Worm (Caenorhabditis elegans) whole organism, mixed stage, embryonic: ENCODE measurements around the gene T09F5.2.

ENCODE experiments used
- M03D4.4 ChIP-seq: sonication (generic microtip); optimal IDR thresholded peaks from 2 replicates; lab custom pipeline; 2017; ENCODE audit warnings: mild to moderate bottlenecking, missing genetic modification characterization, missing compliant biosample characterization
- bed-3 ChIP-seq: fragments of 200-800 bp; sonication (Bioruptor generic); optimal IDR thresholded peaks from 3 replicates; lab custom pipeline; 2018; ENCODE audit warnings: mild to moderate bottlenecking, missing genetic modification characterization, moderate library complexity, missing compliant biosample characterization
- blmp-1 ChIP-seq: fragments of 150-350 bp; optimal IDR thresholded peaks from 2 replicates; lab custom pipeline; 2014; ENCODE audit warnings: missing biosample characterization, missing genetic modification characterization
- ceh-39 ChIP-seq: fragments of 150-350 bp; optimal IDR thresholded peaks from 2 replicates; lab custom pipeline; 2014; ENCODE audit warnings: missing biosample characterization, missing genetic modification characterization
- ces-1 ChIP-seq: fragments of 150-350 bp; optimal IDR thresholded peaks from 2 replicates; lab custom pipeline; 2014; ENCODE audit warnings: missing biosample characterization, missing genetic modification reagents, missing genetic modification characterization
- cnd-1 ChIP-seq: fragments of 200-800 bp; sonication (Bioruptor generic); optimal IDR thresholded peaks from 2 replicates; lab custom pipeline; 2018; ENCODE audit warnings: mild to moderate bottlenecking, missing genetic modification characterization, missing compliant biosample characterization
- drap-1 ChIP-seq: fragments of 200-800 bp; sonication (Bioruptor generic); optimal IDR thresholded peaks from 3 replicates; lab custom pipeline; 2018; ENCODE audit warnings: mild to moderate bottlenecking, missing genetic modification characterization, missing compliant biosample characterization
- elt-1 ChIP-seq: sonication (generic microtip); optimal IDR thresholded peaks from 2 replicates; lab custom pipeline; 2017; ENCODE audit warnings: missing genetic modification characterization, mild to moderate bottlenecking, missing compliant biosample characterization, antibody characterized with exemption, moderate library complexity, borderline replicate concordance; ENCODE audit not compliant: insufficient read depth
- elt-3 ChIP-seq: fragments of 150-350 bp; optimal IDR thresholded peaks from 2 replicates; lab custom pipeline; 2014; ENCODE audit warnings: missing biosample characterization, missing genetic modification characterization
- flh-1 ChIP-seq: fragments of 200-800 bp; sonication (Bioruptor generic); optimal IDR thresholded peaks from 2 replicates; lab custom pipeline; 2018; ENCODE audit warnings: mild to moderate bottlenecking, missing genetic modification characterization, moderate library complexity, missing compliant biosample characterization
- ham-2 ChIP-seq: fragments of 200-800 bp; sonication (Bioruptor generic); optimal IDR thresholded peaks from 2 replicates; lab custom pipeline; 2018; ENCODE audit warnings: mild to moderate bottlenecking, missing genetic modification characterization, missing compliant biosample characterization
- hlh-1 ChIP-seq: fragments of 150-350 bp; optimal IDR thresholded peaks from 2 replicates; lab custom pipeline; 2014; ENCODE audit warnings: missing biosample characterization, missing genetic modification reagents, missing genetic modification characterization
- lin-13 ChIP-seq: fragments of 150-350 bp; optimal IDR thresholded peaks from 2 replicates; lab custom pipeline; 2014; ENCODE audit warnings: missing biosample characterization, missing genetic modification characterization
- lin-32 ChIP-seq: fragments of 200-800 bp; sonication (Bioruptor generic); optimal IDR thresholded peaks from 2 replicates; lab custom pipeline; 2018; ENCODE audit warnings: mild to moderate bottlenecking, missing genetic modification characterization, missing compliant biosample characterization
- lsy-2 ChIP-seq: fragments of 150-350 bp; optimal IDR thresholded peaks from 2 replicates; lab custom pipeline; 2014; ENCODE audit warnings: missing biosample characterization, missing genetic modification characterization
- mab-5 ChIP-seq: fragments of 150-350 bp; optimal IDR thresholded peaks from 2 replicates; lab custom pipeline; 2014; ENCODE audit warnings: missing biosample characterization, missing genetic modification characterization
- mep-1 ChIP-seq: fragments of 150-350 bp; optimal IDR thresholded peaks from 2 replicates; lab custom pipeline; 2017; ENCODE audit warnings: missing biosample characterization, missing genetic modification reagents, missing genetic modification characterization, inconsistent platforms
- nhr-12 ChIP-seq: fragments of 150-350 bp; optimal IDR thresholded peaks from 2 replicates; lab custom pipeline; 2014; ENCODE audit warnings: missing biosample characterization, missing genetic modification characterization
- nhr-2 ChIP-seq: fragments of 150-350 bp; optimal IDR thresholded peaks from 2 replicates; lab custom pipeline; 2014; ENCODE audit warnings: missing biosample characterization, missing genetic modification characterization
- nhr-237 ChIP-seq: fragments of 150-350 bp; optimal IDR thresholded peaks from 2 replicates; lab custom pipeline; 2014; ENCODE audit warnings: missing biosample characterization, missing genetic modification characterization
- nhr-76 ChIP-seq: sonication (generic microtip); optimal IDR thresholded peaks from 2 replicates; lab custom pipeline; 2017; ENCODE audit warnings: missing biosample characterization, missing genetic modification characterization
- pha-4 ChIP-seq: fragments of 150-350 bp; optimal IDR thresholded peaks from 2 replicates; lab custom pipeline; 2018; ENCODE audit warnings: missing biosample characterization, missing genetic modification reagents, missing genetic modification characterization
- snpc-4 ChIP-seq: fragments of 150-350 bp; optimal IDR thresholded peaks from 2 replicates; lab custom pipeline; 2014; ENCODE audit warnings: missing biosample characterization, missing genetic modification characterization
- sptf-1 ChIP-seq: sonication (generic microtip); optimal IDR thresholded peaks from 2 replicates; lab custom pipeline; 2017; ENCODE audit warnings: mild to moderate bottlenecking, missing genetic modification characterization, moderate library complexity, missing compliant biosample characterization
- tbx-8 ChIP-seq: fragments of 200-800 bp; sonication (Bioruptor generic); optimal IDR thresholded peaks from 2 replicates; lab custom pipeline; 2018; ENCODE audit warnings: mild to moderate bottlenecking, missing genetic modification characterization, moderate library complexity, missing compliant biosample characterization
- unc-120 ChIP-seq: sonication (generic microtip); optimal IDR thresholded peaks from 2 replicates; lab custom pipeline; 2017; ENCODE audit warnings: missing genetic modification characterization, missing compliant biosample characterization; ENCODE audit not compliant: poor library complexity, severe bottlenecking
- unc-62 ChIP-seq: fragments of 150-350 bp; optimal IDR thresholded peaks from 2 replicates; lab custom pipeline; 2014; ENCODE audit warnings: missing biosample characterization, missing genetic modification reagents, missing genetic modification characterization
- zip-8 ChIP-seq: fragments of 150-350 bp; optimal IDR thresholded peaks from 2 replicates; lab custom pipeline; 2014; ENCODE audit warnings: missing biosample characterization, missing genetic modification characterization
- ztf-11 ChIP-seq: fragments of 150-350 bp; optimal IDR thresholded peaks from 2 replicates; lab custom pipeline; 2014; ENCODE audit warnings: missing biosample characterization, missing genetic modification characterization

Gene T09F5.2

DNA sequence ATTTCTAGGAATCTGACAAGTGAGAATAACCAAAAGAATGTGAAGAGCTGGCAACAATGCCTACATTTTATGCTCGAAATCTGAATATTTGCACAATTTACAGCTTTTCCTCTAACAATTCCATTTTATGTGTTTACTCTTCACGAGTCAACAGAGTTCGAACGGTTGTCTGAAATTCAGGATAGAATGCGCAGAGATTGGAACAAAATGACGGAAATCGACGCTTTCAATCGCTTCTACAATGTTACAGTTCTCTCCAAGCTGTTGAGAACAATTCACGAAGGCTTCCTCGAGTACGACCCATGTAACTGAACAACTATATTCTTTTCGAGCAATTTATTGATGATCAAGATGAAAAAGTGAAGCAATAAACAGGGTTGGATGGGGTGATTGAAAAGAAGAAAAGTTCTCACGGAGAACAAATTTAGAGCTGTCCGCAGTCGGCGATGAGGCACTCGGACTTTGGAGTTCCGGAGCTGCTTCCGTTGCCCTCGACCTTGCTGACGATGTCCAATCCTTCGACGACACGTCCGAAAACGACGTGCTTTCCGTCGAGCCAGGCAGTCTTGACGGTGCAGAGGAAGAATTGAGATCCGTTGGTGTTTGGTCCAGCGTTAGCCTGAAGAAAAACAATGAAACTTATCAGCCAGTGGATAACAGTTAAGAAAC lies 35.6 kb downstream of the T09F5.2 start, which contains the start of gene Y75B12B.3:
Gene Y75B12B.3, minus strand, starts transcription at position 21 of the 669 bp plus-strand sequence.
- TF ChIP-seq pha-4 (tag; lab: Kevin White, UChicago) (no peak), snpc-4 (tag; lab: Kevin White, UChicago) (no peak), elt-3 (tag; lab: Kevin White, UChicago) (no peak), mab-5 (tag; lab: Kevin White, UChicago) (no peak), flh-1 (GFP tag; lab: Kevin White, UChicago) (no peak), lin-32 (GFP tag; lab: Kevin White, UChicago) (no peak), elt-1 (tag; lab: Kevin White, UChicago) (no peak), ztf-11 (tag; lab: Kevin White, UChicago) (no peak), cnd-1 (tag; lab: Kevin White, UChicago) (no peak), drap-1 (GFP tag; lab: Kevin White, UChicago) (no peak)

ce11 chrV:15187083-15188057 lies 36.6 kb downstream of the T09F5.2 start, which contains the start of the genes cyn-7 and bath-36:
cyn-7 (minus strand) TSS chrV:15187378.
bath-36 (plus strand) TSS chrV:15187888.
- no peak for TF ChIP-seq mab-5 (tag; lab: Kevin White, UChicago)
- TF ChIP-seq unc-120 (tag; lab: Kevin White, UChicago), result peak; percentile 27
- no peak for TF ChIP-seq lin-32 (GFP tag; lab: Kevin White, UChicago)
- TF ChIP-seq lsy-2 (tag; lab: Kevin White, UChicago), result peak; percentile 54
- TF ChIP-seq elt-1 (tag; lab: Kevin White, UChicago), result no peak
- peak; percentile 13 for TF ChIP-seq blmp-1 (tag; lab: Kevin White, UChicago)
- no peak for TF ChIP-seq elt-3 (tag; lab: Kevin White, UChicago)
- peak; percentile 1 for TF ChIP-seq nhr-237 (tag; lab: Kevin White, UChicago)
- no peak for TF ChIP-seq ham-2 (GFP tag; lab: Kevin White, UChicago)
- peak; percentile 77 for TF ChIP-seq lin-13 (tag; lab: Kevin White, UChicago)
- peak; percentile 68 for TF ChIP-seq ces-1 (GFP tag; lab: Kevin White, UChicago)
- no peak for TF ChIP-seq nhr-76 (tag; lab: Kevin White, UChicago)
- TF ChIP-seq mep-1 (tag; lab: Kevin White, UChicago), result peak; percentile 56
- peak; percentile 92 for TF ChIP-seq pha-4 (tag; lab: Kevin White, UChicago)
- peak; percentile 7 for TF ChIP-seq sptf-1 (tag; lab: Kevin White, UChicago)
- TF ChIP-seq drap-1 (GFP tag; lab: Kevin White, UChicago), result peak; percentile 22
- TF ChIP-seq, all 35 proteins: peak for 10

DNA sequence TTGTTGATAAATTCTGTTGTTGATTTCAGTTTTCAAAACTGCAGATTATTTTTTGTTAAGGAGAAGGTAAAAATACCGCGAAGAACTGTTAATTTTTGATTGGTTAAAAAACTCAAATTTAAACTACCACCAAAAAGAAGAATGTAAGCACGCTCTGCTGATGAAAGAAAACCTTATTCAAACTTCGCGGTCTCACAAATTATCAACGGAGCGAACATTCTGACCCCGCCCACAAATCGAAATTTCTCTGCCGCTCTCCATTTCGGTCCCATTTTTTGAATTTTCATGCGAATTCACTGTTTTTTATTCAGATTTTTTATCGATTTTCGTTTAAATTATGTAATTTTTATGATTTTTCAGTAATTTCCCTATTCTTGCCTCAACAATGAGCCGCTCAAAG lies 38.8 kb downstream of the T09F5.2 start, which contains the start of gene cyn-3:
Gene cyn-3, plus strand, starts transcription at position 361 of the 400 bp plus-strand sequence.
- TF ChIP-seq nhr-2, result no peak
- no peak for TF ChIP-seq elt-1 (tag; lab: Kevin White, UChicago)
- TF ChIP-seq M03D4.4 (tag; lab: Kevin White, UChicago), result no peak
- no peak for TF ChIP-seq mab-5 (tag; lab: Kevin White, UChicago)
- TF ChIP-seq bed-3 (GFP tag; lab: Kevin White, UChicago), result no peak
- no peak for TF ChIP-seq sptf-1 (tag; lab: Kevin White, UChicago)
- TF ChIP-seq ceh-39, result peak; percentile 26
- TF ChIP-seq nhr-237 (tag; lab: Kevin White, UChicago), result peak; percentile 71
- no peak for TF ChIP-seq flh-1 (GFP tag; lab: Kevin White, UChicago)
- no peak for TF ChIP-seq tbx-8 (GFP tag; lab: Kevin White, UChicago)
- TF ChIP-seq ces-1 (GFP tag; lab: Kevin White, UChicago), result peak; percentile 81
- TF ChIP-seq unc-62 (GFP tag; lab: Kevin White, UChicago), result no peak
- TF ChIP-seq nhr-12 (tag; lab: Kevin White, UChicago), result no peak
- TF ChIP-seq hlh-1 (tag; lab: Kevin White, UChicago), result peak; percentile 18
- TF ChIP-seq ham-2 (GFP tag; lab: Kevin White, UChicago), result no peak
- TF ChIP-seq pha-4 (tag; lab: Kevin White, UChicago), result peak; percentile 77
- TF ChIP-seq drap-1 (GFP tag; lab: Kevin White, UChicago), result no peak
- TF ChIP-seq lin-32 (GFP tag; lab: Kevin White, UChicago), result no peak
- peak; percentile 78 for TF ChIP-seq mep-1 (tag; lab: Kevin White, UChicago)
- TF ChIP-seq snpc-4 (tag; lab: Kevin White, UChicago), result no peak
- peak; percentile 58 for TF ChIP-seq lin-13 (tag; lab: Kevin White, UChicago)
- TF ChIP-seq lsy-2 (tag; lab: Kevin White, UChicago), result peak; percentile 83
- TF ChIP-seq nhr-76 (tag; lab: Kevin White, UChicago), result no peak
- no peak for TF ChIP-seq zip-8 (tag; lab: Kevin White, UChicago)
